Worm (Caenorhabditis elegans): ENCODE measurements around the gene irld-48.

Gene irld-48

ce11 chrII:2919074-2919857 lies 36.6 kb upstream of the irld-48 start, which contains the start of the genes ncap-1 and Y110A2AR.1 (continued):
- peak; percentile 86 for TF ChIP-seq D2030.7 (GFP tag; IDR thresholded peaks at IDR 0.05)
- no peak for TF ChIP-seq ceh-40 (GFP tag; IDR thresholded peaks at IDR 0.05)
- TF ChIP-seq egl-18 (GFP tag; IDR thresholded peaks at IDR 0.05) = no peak
- TF ChIP-seq chd-7 (tag; optimal IDR thresholded peaks at IDR 0.05) = no peak
- TF ChIP-seq F37B4.10 (GFP tag; IDR thresholded peaks at IDR 0.05) = no peak
- TF ChIP-seq tbx-9 (tag; optimal IDR thresholded peaks at IDR 0.05; ENCODE audit: borderline replicate concordance) = no peak
- TF ChIP-seq ceh-58 (GFP tag; IDR thresholded peaks at IDR 0.05) = no peak
- TF ChIP-seq cebp-1 (GFP tag; IDR thresholded peaks at IDR 0.05) = no peak
- TF ChIP-seq cebp-1 (tag; optimal IDR thresholded peaks at IDR 0.05) = no peak
- TF ChIP-seq C17E4.6 (GFP tag; IDR thresholded peaks at IDR 0.05) = no peak
- TF ChIP-seq snpc-4 (GFP tag; optimal IDR thresholded peaks at IDR 0.05) = no peak
- no peak for TF ChIP-seq snpc-4 (tag; optimal IDR thresholded peaks at IDR 0.05)
- TF ChIP-seq ztf-18 (tag; optimal IDR thresholded peaks at IDR 0.05) = no peak
- no peak for TF ChIP-seq sdz-38 (tag; optimal IDR thresholded peaks at IDR 0.05)
- no peak for TF ChIP-seq nfyb-1 (GFP tag; IDR thresholded peaks at IDR 0.05)
- no peak for TF ChIP-seq F23B12.7 (tag; optimal IDR thresholded peaks at IDR 0.05; ENCODE audit: insufficient read depth)
- no peak for TF ChIP-seq dpl-1 (GFP tag; optimal IDR thresholded peaks at IDR 0.05)
- no peak for TF ChIP-seq hmg-20 (GFP tag; IDR thresholded peaks at IDR 0.05)
- TF ChIP-seq attf-3 (GFP tag; conservative IDR thresholded peaks at IDR 0.05) = no peak
- no peak for TF ChIP-seq unc-62 (GFP tag; optimal IDR thresholded peaks at IDR 0.05)

DNA sequence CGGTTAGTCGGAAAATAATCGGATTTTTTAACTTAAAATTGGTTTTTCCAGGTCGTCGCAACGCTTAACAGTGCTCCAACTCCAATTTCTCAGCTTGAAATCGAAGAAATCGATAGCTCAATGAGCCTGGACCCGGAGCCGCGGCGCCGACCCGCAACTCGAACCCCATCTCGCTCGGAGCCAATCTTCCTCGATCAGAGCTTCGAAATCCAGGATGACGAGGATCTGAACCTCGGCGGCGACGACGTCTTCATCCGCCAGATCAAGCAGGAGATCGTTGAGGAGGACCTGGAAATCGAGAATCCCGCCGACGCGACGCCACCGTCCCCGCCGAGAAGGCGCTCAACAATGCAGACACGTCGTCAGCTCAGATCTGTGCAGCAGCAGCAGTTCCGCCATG lies 35.6 kb upstream of the irld-48 start:
- no peak for TF ChIP-seq ZK185.1 (tag; optimal IDR thresholded peaks at IDR 0.05; ENCODE audit: poor library complexity, severe bottlenecking)
- TF ChIP-seq lsl-1 (GFP tag; optimal IDR thresholded peaks at IDR 0.05) = no peak
- TF ChIP-seq C17E4.6 (GFP tag; IDR thresholded peaks at IDR 0.05) = no peak
- TF ChIP-seq fkh-3 (tag; optimal IDR thresholded peaks at IDR 0.05) = no peak
- TF ChIP-seq egrh-3 (GFP tag; IDR thresholded peaks at IDR 0.05) = peak; percentile 77; the same call in 1 of the 2 replicates
- no peak for TF ChIP-seq tbx-9 (tag; optimal IDR thresholded peaks at IDR 0.05; ENCODE audit: borderline replicate concordance)
- no peak for TF ChIP-seq F23B12.7 (tag; optimal IDR thresholded peaks at IDR 0.05; ENCODE audit: insufficient read depth)
- TF ChIP-seq mxl-1 (tag; optimal IDR thresholded peaks at IDR 0.05) = no peak
- TF ChIP-seq Y53F4B.3 (GFP tag; IDR thresholded peaks at IDR 0.05) = no peak
- TF ChIP-seq C06A6.2 (GFP tag; conservative IDR thresholded peaks at IDR 0.05) = no peak
- no peak for TF ChIP-seq ztf-18 (tag; optimal IDR thresholded peaks at IDR 0.05)
- TF ChIP-seq mel-28 (tag; optimal IDR thresholded peaks at IDR 0.05; ENCODE audit: borderline replicate concordance) = no peak
- no peak for TF ChIP-seq lin-26 (GFP tag; IDR thresholded peaks at IDR 0.05)
- peak; percentile 5; the same call in 1 of the 2 replicates for TF ChIP-seq mcd-1 (GFP tag; IDR thresholded peaks at IDR 0.05)
- no peak for TF ChIP-seq snpc-1.3 (tag; optimal IDR thresholded peaks at IDR 0.05; ENCODE audit: insufficient read depth)
- no peak for TF ChIP-seq egl-18 (GFP tag; IDR thresholded peaks at IDR 0.05)
- TF ChIP-seq zfh-2 (GFP tag; conservative IDR thresholded peaks at IDR 0.05) = peak; percentile 69
- TF ChIP-seq F39B2.1 (GFP tag; IDR thresholded peaks at IDR 0.05) = no peak
- no peak for TF ChIP-seq B0336.3 (GFP tag; IDR thresholded peaks at IDR 0.05)
- TF ChIP-seq chd-7 (tag; optimal IDR thresholded peaks at IDR 0.05) = no peak
- TF ChIP-seq nhr-90 (tag; optimal IDR thresholded peaks at IDR 0.05) = no peak
